Worm (Caenorhabditis elegans) whole organism, young adult: ENCODE results near the gene K01A2.5.

Experiments used
- chd-7 ChIP-seq: sonication (generic microtip); optimal IDR thresholded peaks from 2 replicates; lab custom pipeline; 2016; ENCODE audit warnings: mild to moderate bottlenecking, missing genetic modification characterization, moderate library complexity, missing compliant biosample characterization
- ets-4 ChIP-seq: fragments of 200-800 bp; sonication (Bioruptor generic); optimal IDR thresholded peaks from 2 replicates; lab custom pipeline; 2018; ENCODE audit warnings: mild to moderate bottlenecking, missing genetic modification characterization, missing compliant biosample characterization
- lin-35 ChIP-seq, 3 experiments: fragments of 150-350 bp in 2 of 3; sonication (generic microtip) in 1 of 3; optimal IDR thresholded peaks; 2 replicates each; lab custom pipeline; 2014 to 2018; ENCODE audit warnings: missing biosample characterization in 3 of 3, missing genetic modification characterization in 3 of 3, missing genetic modification reagents in 3 of 3
- mxl-1 ChIP-seq: sonication (generic microtip); optimal IDR thresholded peaks from 2 replicates; lab custom pipeline; 2016; ENCODE audit warnings: missing genetic modification characterization, missing compliant biosample characterization
- nhr-27 ChIP-seq: fragments of 200-800 bp; sonication (Bioruptor generic); optimal IDR thresholded peaks from 2 replicates; lab custom pipeline; 2018; ENCODE audit warnings: mild to moderate bottlenecking, missing genetic modification characterization, moderate library complexity, missing compliant biosample characterization
- pbrm-1 ChIP-seq: fragments of 200-800 bp; sonication (Bioruptor generic); IDR thresholded peaks from 2 replicates; pipeline ENCODE4 v1.3.6; 2022; ENCODE audit warnings: missing genetic modification reagents, missing genetic modification characterization, missing compliant biosample characterization
- unc-130 ChIP-seq: sonication (generic microtip); optimal IDR thresholded peaks from 2 replicates; lab custom pipeline; 2016; ENCODE audit warnings: missing genetic modification reagents, missing genetic modification characterization, missing compliant biosample characterization
- ztf-18 ChIP-seq: sonication (generic microtip); optimal IDR thresholded peaks from 2 replicates; lab custom pipeline; 2016; ENCODE audit warnings: missing genotype, mild to moderate bottlenecking, missing genetic modification characterization, missing compliant biosample characterization

DNA sequence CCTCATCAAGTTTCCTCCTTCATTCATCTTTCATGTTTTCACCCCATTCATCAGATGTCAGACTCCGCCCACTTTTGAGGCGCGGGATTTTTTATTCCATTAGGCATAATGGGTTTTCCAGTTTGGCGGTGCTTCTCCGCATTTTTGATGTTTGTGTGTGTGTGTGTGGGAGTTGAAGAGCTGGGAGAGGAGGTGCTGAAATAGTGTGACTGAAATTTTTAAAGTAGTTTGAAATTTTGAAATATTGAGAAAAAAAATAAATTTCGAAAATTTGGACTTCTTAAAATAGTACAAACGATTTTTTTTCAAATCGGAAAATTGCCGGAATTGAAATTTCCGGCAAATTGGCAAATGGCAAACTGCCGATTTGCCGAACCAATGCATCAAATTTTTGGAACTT, 37.5 kb upstream of the K01A2.5 start, which contains the start of gene scc-2:
- TF ChIP-seq ztf-18 (tag; lab: Kevin White, UChicago) (no peak), nhr-27 (tag; lab: Kevin White, UChicago) (no peak), lin-35 (GFP tag; optimal IDR thresholded peaks at IDR 0.05; lab: Kevin White, UChicago) (no peak), mxl-1 (tag; lab: Kevin White, UChicago) (no peak), pbrm-1 (GFP tag; lab: Robert Waterston, UW) (no peak), chd-7 (no peak), unc-130 (GFP tag; lab: Kevin White, UChicago) (no peak), ets-4 (no peak)
